Fruit fly (Drosophila melanogaster) whole organism, embryonic: Measurements from ENCODE around the gene p-cup.
A peak's percentile ranks its signal among the peaks of the same experiment; 100 is the strongest.

ENCODE experiments used
- Adf1 ChIP-seq: fragments of 200-800 bp; sonication (Bioruptor generic); IDR thresholded peaks from 2 replicates; pipeline ENCODE4 v1.3.6; 2022; ENCODE audit warnings: missing biosample characterization, missing genetic modification characterization
- Awh ChIP-seq: fragments of 200-800 bp; sonication (Bioruptor generic); IDR thresholded peaks from 2 replicates; pipeline ENCODE4, ENCODE4 v1.3.6; 2022; ENCODE audit warnings: missing biosample characterization, missing genetic modification characterization
- CG10147 ChIP-seq: fragments of 200-800 bp; sonication (Bioruptor generic); optimal IDR thresholded peaks from 2 replicates; lab custom pipeline; 2019; ENCODE audit warnings: missing biosample characterization, mild to moderate bottlenecking, missing genetic modification characterization, moderate library complexity
- CG10543 ChIP-seq: fragments of 200-800 bp; sonication (Bioruptor generic); optimal IDR thresholded peaks from 3 replicates; lab custom pipeline; 2017; ENCODE audit warnings: missing biosample characterization, mild to moderate bottlenecking, missing genetic modification characterization, moderate library complexity
- CG10979 ChIP-seq: fragments of 200-800 bp; sonication (Bioruptor generic); optimal IDR thresholded peaks from 2 replicates; lab custom pipeline; 2018; ENCODE audit warnings: missing biosample characterization, mild to moderate bottlenecking, missing genetic modification characterization, moderate library complexity
- CG12104 ChIP-seq: fragments of 200-800 bp; sonication (Bioruptor generic); optimal IDR thresholded peaks from 3 replicates; lab custom pipeline; 2016; ENCODE audit warnings: missing biosample characterization, missing genetic modification characterization
- CG12155 ChIP-seq: fragments of 200-800 bp; sonication (Bioruptor generic); optimal IDR thresholded peaks from 3 replicates; lab custom pipeline; 2016; ENCODE audit warnings: missing biosample characterization, missing genetic modification characterization
- CG12391 ChIP-seq: fragments of 200-800 bp; sonication (Bioruptor generic); optimal IDR thresholded peaks from 3 replicates; lab custom pipeline; 2018; ENCODE audit warnings: missing biosample characterization, mild to moderate bottlenecking, missing genetic modification characterization, moderate library complexity
- CG13624 ChIP-seq: fragments of 200-800 bp; sonication (Bioruptor generic); optimal IDR thresholded peaks from 2 replicates; lab custom pipeline; 2016; ENCODE audit warnings: missing biosample characterization, missing genetic modification characterization
- CG14014 ChIP-seq: fragments of 200-800 bp; sonication (Bioruptor generic); IDR thresholded peaks from 2 replicates; pipeline ENCODE4 v1.3.6; 2022; ENCODE audit warnings: missing biosample characterization, missing genetic modification characterization
- CG15479 ChIP-seq: fragments of 200-800 bp; sonication (Bioruptor generic); optimal IDR thresholded peaks from 3 replicates; lab custom pipeline; 2019; ENCODE audit warnings: missing biosample characterization, mild to moderate bottlenecking, missing genetic modification characterization, moderate library complexity
- CG1647 ChIP-seq: fragments of 200-800 bp; sonication (Bioruptor generic); optimal IDR thresholded peaks from 3 replicates; lab custom pipeline; 2016; ENCODE audit warnings: missing biosample characterization, missing genetic modification characterization
- CG17802 ChIP-seq: fragments of 200-800 bp; sonication (Bioruptor generic); optimal IDR thresholded peaks from 2 replicates; lab custom pipeline; 2018; ENCODE audit warnings: missing biosample characterization, mild to moderate bottlenecking, missing genetic modification characterization, moderate library complexity
- CG2120 ChIP-seq: fragments of 200-800 bp; sonication (Bioruptor generic); optimal IDR thresholded peaks from 3 replicates; lab custom pipeline; 2016; ENCODE audit warnings: missing biosample characterization, missing genetic modification characterization
- CG2129 ChIP-seq: fragments of 200-800 bp; sonication (Bioruptor generic); IDR thresholded peaks from 2 replicates; pipeline ENCODE4 v1.3.6; 2022; ENCODE audit warnings: missing biosample characterization, missing genetic modification characterization; ENCODE audit not compliant: partially characterized antibody
- CG2202 ChIP-seq: fragments of 200-800 bp; sonication (Bioruptor generic); optimal IDR thresholded peaks from 2 replicates; lab custom pipeline; 2018; ENCODE audit warnings: missing biosample characterization, mild to moderate bottlenecking, missing genetic modification characterization
- CG2678 ChIP-seq: fragments of 200-800 bp; sonication (Bioruptor generic); optimal IDR thresholded peaks from 3 replicates; lab custom pipeline; 2019; ENCODE audit warnings: missing biosample characterization, mild to moderate bottlenecking, missing genetic modification characterization, moderate library complexity
- CG2889 ChIP-seq: fragments of 200-800 bp; sonication (Bioruptor generic); IDR thresholded peaks from 3 replicates; pipeline ENCODE4 v1.3.6; 2022; ENCODE audit warnings: missing biosample characterization, missing genetic modification characterization
- CG3065 ChIP-seq: fragments of 200-800 bp; sonication (Bioruptor generic); optimal IDR thresholded peaks from 2 replicates; lab custom pipeline; 2016; ENCODE audit warnings: missing biosample characterization, missing genetic modification characterization
- CG32767 ChIP-seq: fragments of 200-800 bp; sonication (Bioruptor generic); IDR thresholded peaks from 2 replicates; pipeline ENCODE4 v1.3.6; 2022; ENCODE audit warnings: missing biosample characterization, missing genetic modification characterization
- CG4328 ChIP-seq: fragments of 200-800 bp; sonication (Bioruptor generic); optimal IDR thresholded peaks from 3 replicates; lab custom pipeline; 2017; ENCODE audit warnings: missing biosample characterization, missing genetic modification reagents, missing genetic modification characterization
- CG4730 ChIP-seq: fragments of 200-800 bp; sonication (Bioruptor generic); IDR thresholded peaks from 2 replicates; pipeline ENCODE4 v1.3.6; 2022; ENCODE audit warnings: missing biosample characterization, missing genetic modification characterization
- CG8924 ChIP-seq: fragments of 200-800 bp; optimal IDR thresholded peaks from 3 replicates; lab custom pipeline; 2019; ENCODE audit warnings: missing biosample characterization, mild to moderate bottlenecking, missing genetic modification characterization, moderate library complexity
- Dll ChIP-seq: fragments of 200-800 bp; sonication (Bioruptor generic); IDR thresholded peaks from 4 replicates; pipeline ENCODE4 v1.3.6; 2022; ENCODE audit warnings: missing biosample characterization, missing genetic modification characterization; ENCODE audit not compliant: partially characterized antibody
- Doc3 ChIP-seq: fragments of 200-800 bp; sonication (Bioruptor generic); IDR thresholded peaks from 3 replicates; pipeline ENCODE4 v1.3.6; 2022; ENCODE audit warnings: missing biosample characterization, missing genetic modification characterization; ENCODE audit not compliant: partially characterized antibody
- E2f2 ChIP-seq: fragments of 200-800 bp; sonication (Bioruptor generic); IDR thresholded peaks from 2 replicates; pipeline ENCODE4 v1.3.6; 2022; ENCODE audit warnings: missing biosample characterization, missing genetic modification characterization
- HHEX ChIP-seq: fragments of 200-800 bp; sonication (Bioruptor generic); optimal IDR thresholded peaks from 3 replicates; lab custom pipeline; 2017; ENCODE audit warnings: missing biosample characterization, mild to moderate bottlenecking, missing genetic modification characterization, missing genetic modification reagents
- HLH3B ChIP-seq: fragments of 200-800 bp; sonication (Bioruptor generic); IDR thresholded peaks from 2 replicates; pipeline ENCODE4 v1.3.6; 2022; ENCODE audit warnings: missing biosample characterization, missing genetic modification characterization
- HLH54F ChIP-seq: fragments of 200-800 bp; sonication (Bioruptor generic); optimal IDR thresholded peaks from 3 replicates; lab custom pipeline; 2016; ENCODE audit warnings: missing biosample characterization, missing genetic modification characterization
- Hmx ChIP-seq: fragments of 200-800 bp; sonication (Bioruptor generic); optimal IDR thresholded peaks from 2 replicates; lab custom pipeline; 2016; ENCODE audit warnings: missing biosample characterization, missing genetic modification characterization
- Lim3 ChIP-seq: fragments of 200-800 bp; sonication (Bioruptor generic); IDR thresholded peaks from 2 replicates; pipeline ENCODE4 v1.3.6; 2022; ENCODE audit warnings: missing biosample characterization, missing genetic modification characterization
- MESR4 ChIP-seq: fragments of 200-800 bp; sonication (Bioruptor generic); optimal IDR thresholded peaks from 2 replicates; lab custom pipeline; 2018; ENCODE audit warnings: missing biosample characterization, mild to moderate bottlenecking, missing genetic modification characterization, moderate library complexity
- MTF-1 ChIP-seq: fragments of 200-800 bp; sonication (Bioruptor generic); optimal IDR thresholded peaks from 2 replicates; lab custom pipeline; 2018; ENCODE audit warnings: missing biosample characterization, mild to moderate bottlenecking, missing genetic modification characterization, borderline replicate concordance
- Med ChIP-seq: fragments of 200-800 bp; sonication (Bioruptor generic); peaks from one replicate; lab custom pipeline; 2016; ENCODE audit warnings: missing biosample characterization, missing genetic modification characterization, mild to moderate bottlenecking, inconsistent platforms, moderate library complexity
- NK7.1 ChIP-seq: fragments of 200-800 bp; sonication (Bioruptor generic); optimal IDR thresholded peaks from 3 replicates; lab custom pipeline; 2016; ENCODE audit warnings: missing biosample characterization, missing genetic modification characterization
- Ptx1 ChIP-seq: fragments of 200-800 bp; sonication (Bioruptor generic); IDR thresholded peaks from 2 replicates; pipeline ENCODE4 v1.3.6; 2022; ENCODE audit warnings: missing biosample characterization, missing genetic modification characterization
- YL-1 ChIP-seq: fragments of 200-800 bp; sonication (Bioruptor generic); optimal IDR thresholded peaks from 3 replicates; lab custom pipeline; 2017; ENCODE audit warnings: missing biosample characterization, mild to moderate bottlenecking, missing genetic modification characterization
- ato ChIP-seq: fragments of 200-800 bp; sonication (Bioruptor generic); IDR thresholded peaks from 2 replicates; pipeline ENCODE4 v1.3.6; 2022; ENCODE audit warnings: missing biosample characterization, missing genetic modification characterization; ENCODE audit not compliant: partially characterized antibody
- dimm ChIP-seq: fragments of 200-800 bp; sonication (Bioruptor generic); IDR thresholded peaks from 2 replicates; pipeline ENCODE4 v1.3.6; 2022; ENCODE audit warnings: missing biosample characterization, missing genetic modification characterization
- lilli ChIP-seq: fragments of 200-800 bp; sonication (Bioruptor generic); optimal IDR thresholded peaks from 3 replicates; lab custom pipeline; 2016; ENCODE audit warnings: missing biosample characterization, missing genetic modification characterization
- oc ChIP-seq: fragments of 200-800 bp; sonication (Bioruptor generic); optimal IDR thresholded peaks from 2 replicates; lab custom pipeline; 2018; ENCODE audit warnings: missing biosample characterization, mild to moderate bottlenecking, missing genetic modification characterization, moderate library complexity
- onecut ChIP-seq: fragments of 200-800 bp; sonication (Bioruptor generic); IDR thresholded peaks from 2 replicates; pipeline ENCODE4 v1.3.6; 2022; ENCODE audit warnings: missing biosample characterization, missing genetic modification characterization
- p53 ChIP-seq: fragments of 200-800 bp; sonication (Bioruptor generic); optimal IDR thresholded peaks from 2 replicates; lab custom pipeline; 2016; ENCODE audit warnings: missing biosample characterization, missing genetic modification characterization
- prd ChIP-seq, 3 experiments: fragments of >200 bp in 2 of 3; fragments of 200-800 bp in 1 of 3; sonication (Bioruptor generic) in 1 of 3; optimal IDR thresholded peaks in 2 of 3; IDR thresholded peaks in 1 of 3; 2 replicates in 2 of 3; 3 replicates in 1 of 3; pipeline versions ENCODE4 v1.3.6 to Lab custom; 2017 to 2022; ENCODE audit warnings: missing biosample characterization in 1 of 3, missing genetic modification characterization in 1 of 3
- seq ChIP-seq: fragments of 200-800 bp; sonication (Bioruptor generic); IDR thresholded peaks from 2 replicates; pipeline ENCODE4 v1.3.6; 2022; ENCODE audit warnings: missing biosample characterization, missing genetic modification characterization
- sisA ChIP-seq: fragments of 200-800 bp; sonication (Bioruptor generic); IDR thresholded peaks from 2 replicates; pipeline ENCODE4 v1.3.6; 2022; ENCODE audit warnings: missing biosample characterization, missing genetic modification characterization
- usp ChIP-seq: fragments of >200 bp; optimal IDR thresholded peaks from 2 replicates; lab custom pipeline; 2017; ENCODE audit warnings: missing biosample characterization, missing genetic modification characterization
- vvl ChIP-seq: fragments of 200-800 bp; sonication (Bioruptor generic); IDR thresholded peaks from 2 replicates; pipeline ENCODE4 v1.3.6; 2022; ENCODE audit warnings: missing biosample characterization, missing genetic modification characterization

Gene p-cup

DNA sequence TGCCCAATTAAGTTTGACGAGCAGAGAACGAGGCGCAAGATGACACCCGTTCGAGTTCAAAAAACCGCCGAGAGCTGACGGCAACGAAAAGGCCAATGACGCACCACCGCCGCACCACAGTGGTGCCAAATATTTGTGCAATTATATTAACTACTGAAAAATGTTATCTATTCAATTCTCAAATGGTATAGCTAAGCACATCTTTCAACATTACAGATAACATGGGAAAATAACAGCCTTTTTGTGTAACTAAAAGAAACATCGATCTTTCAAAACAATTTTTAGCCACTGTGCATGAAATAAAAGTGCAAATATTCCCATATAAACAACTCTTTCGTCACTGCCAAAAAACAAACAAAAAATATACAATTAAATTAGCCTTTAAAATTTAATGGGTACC, 41.3 kb upstream of the p-cup start (continued):
- TF ChIP-seq YL-1 (GFP tag; lab: Kevin White, UChicago) = no peak
- TF ChIP-seq CG4730 (GFP tag; lab: Robert Waterston, UW) = no peak
- no peak for TF ChIP-seq CG1647 (GFP tag; lab: Kevin White, UChicago)
- TF ChIP-seq Hmx (GFP tag; lab: Kevin White, UChicago) = no peak
- TF ChIP-seq usp = no peak
- TF ChIP-seq HHEX (GFP tag; lab: Kevin White, UChicago) = peak; percentile 15
- no peak for TF ChIP-seq CG10543 (GFP tag; lab: Kevin White, UChicago)
- TF ChIP-seq CG12391 = peak; percentile 1
- peak; percentile 56 for TF ChIP-seq Med
- TF ChIP-seq CG17802 (tag; lab: Kevin White, UChicago) = no peak
- no peak for TF ChIP-seq prd (optimal IDR thresholded peaks at IDR 0.05; lab: Kevin White, UChicago)
- peak; percentile 41; the same call in 2 of the 3 replicates for TF ChIP-seq prd (GFP tag; IDR thresholded peaks at IDR 0.05; lab: Robert Waterston, UW)
- 0 out of 2 replicates have a peak, but pooled peaks have one; percentile 22 for TF ChIP-seq Awh (GFP tag; lab: Robert Waterston, UW)
- TF ChIP-seq MTF-1 (GFP tag; lab: Kevin White, UChicago) = no peak
- 0 out of 2 replicates have a peak, but pooled peaks have one; percentile 19 for TF ChIP-seq Ptx1 (GFP tag; lab: Robert Waterston, UW)
- TF ChIP-seq Adf1 (GFP tag; lab: Robert Waterston, UW) = no peak
- no peak for TF ChIP-seq p53 (GFP tag; lab: Kevin White, UChicago)
- TF ChIP-seq lilli (GFP tag; lab: Kevin White, UChicago) = peak; percentile 4
- no peak for TF ChIP-seq Lim3 (GFP tag; lab: Robert Waterston, UW)
- TF ChIP-seq CG2202 = no peak
- no peak for TF ChIP-seq MESR4 (GFP tag; lab: Kevin White, UChicago)
- no peak for TF ChIP-seq CG3065 (GFP tag; lab: Kevin White, UChicago)
- TF ChIP-seq CG12155 (GFP tag; lab: Kevin White, UChicago) = no peak
- no peak for TF ChIP-seq sisA (GFP tag; lab: Robert Waterston, UW)
- no peak for TF ChIP-seq vvl (GFP tag; lab: Robert Waterston, UW)
- no peak for TF ChIP-seq CG2129
- TF ChIP-seq CG2678 (tag; lab: Kevin White, UChicago) = peak; percentile 23
- TF ChIP-seq CG2889 (GFP tag; lab: Robert Waterston, UW) = 0 out of 3 replicates have a peak, but pooled peaks have one; percentile 10
- TF ChIP-seq NK7.1 (GFP tag; lab: Kevin White, UChicago) = no peak
- TF ChIP-seq CG32767 (GFP tag; lab: Robert Waterston, UW) = no peak
- TF ChIP-seq CG10979 (tag; lab: Kevin White, UChicago) = no peak
- TF ChIP-seq Dll (GFP tag; lab: Robert Waterston, UW) = no peak
- no peak for TF ChIP-seq CG12104 (GFP tag; lab: Kevin White, UChicago)
- no peak for TF ChIP-seq seq
- no peak for TF ChIP-seq Doc3 (GFP tag; lab: Robert Waterston, UW)
- no peak for TF ChIP-seq E2f2 (GFP tag; lab: Robert Waterston, UW)
- no peak for TF ChIP-seq oc (tag; lab: Kevin White, UChicago)
- TF ChIP-seq dimm (GFP tag; lab: Robert Waterston, UW) = no peak
- no peak for TF ChIP-seq CG15479
- no peak for TF ChIP-seq onecut (GFP tag; lab: Robert Waterston, UW)
- TF ChIP-seq CG8924 (tag; lab: Kevin White, UChicago) = no peak
- TF ChIP-seq HLH3B (GFP tag; lab: Robert Waterston, UW) = no peak
- no peak for TF ChIP-seq CG14014 (GFP tag; lab: Robert Waterston, UW)
- TF ChIP-seq CG13624 (GFP tag; lab: Kevin White, UChicago) = no peak
- no peak for TF ChIP-seq CG4328
- TF ChIP-seq ato = no peak
- no peak for TF ChIP-seq HLH54F
- TF ChIP-seq CG2120 (GFP tag; lab: Kevin White, UChicago) = peak; percentile 19
- no peak for TF ChIP-seq CG10147 (GFP tag; lab: Kevin White, UChicago)
- TF ChIP-seq, all 482 proteins: peak for 38
